Fruit fly (Drosophila melanogaster) whole organism, embryonic: ENCODE measurements around the gene SkpC.

Source experiments
- CG10267 ChIP-seq: fragments of 200-800 bp; sonication (Bioruptor generic); optimal IDR thresholded peaks from 2 replicates; lab custom pipeline; 2018; ENCODE audit warnings: missing biosample characterization, mild to moderate bottlenecking, missing genetic modification characterization, moderate library complexity
- CG10462 ChIP-seq: fragments of 200-800 bp; sonication (Bioruptor generic); optimal IDR thresholded peaks from 2 replicates; lab custom pipeline; 2016; ENCODE audit warnings: missing biosample characterization, missing genetic modification characterization
- CG10543 ChIP-seq: fragments of 200-800 bp; sonication (Bioruptor generic); optimal IDR thresholded peaks from 3 replicates; lab custom pipeline; 2017; ENCODE audit warnings: missing biosample characterization, mild to moderate bottlenecking, missing genetic modification characterization, moderate library complexity
- CG10979 ChIP-seq: fragments of 200-800 bp; sonication (Bioruptor generic); optimal IDR thresholded peaks from 2 replicates; lab custom pipeline; 2018; ENCODE audit warnings: missing biosample characterization, mild to moderate bottlenecking, missing genetic modification characterization, moderate library complexity
- CG13296 ChIP-seq: fragments of 200-800 bp; sonication (Bioruptor generic); optimal IDR thresholded peaks from 3 replicates; lab custom pipeline; 2018; ENCODE audit warnings: missing biosample characterization, mild to moderate bottlenecking, missing genetic modification characterization
- CG15479 ChIP-seq: fragments of 200-800 bp; sonication (Bioruptor generic); optimal IDR thresholded peaks from 3 replicates; lab custom pipeline; 2019; ENCODE audit warnings: missing biosample characterization, mild to moderate bottlenecking, missing genetic modification characterization, moderate library complexity
- CG17385 ChIP-seq: fragments of 200-800 bp; sonication (Bioruptor generic); optimal IDR thresholded peaks from 3 replicates; lab custom pipeline; 2018; ENCODE audit warnings: missing biosample characterization, mild to moderate bottlenecking, missing genetic modification characterization
- CG18262 ChIP-seq: fragments of 200-800 bp; optimal IDR thresholded peaks from 3 replicates; lab custom pipeline; 2019; ENCODE audit warnings: missing biosample characterization, mild to moderate bottlenecking, missing genetic modification characterization, moderate library complexity
- CG18764 ChIP-seq: fragments of 200-800 bp; sonication (Bioruptor generic); optimal IDR thresholded peaks from 3 replicates; lab custom pipeline; 2016; ENCODE audit warnings: missing biosample characterization, missing genetic modification characterization
- CG2116 ChIP-seq: fragments of 200-800 bp; sonication (Bioruptor generic); optimal IDR thresholded peaks from 3 replicates; lab custom pipeline; 2018; ENCODE audit warnings: missing biosample characterization, mild to moderate bottlenecking, missing genetic modification characterization
- CG2199 ChIP-seq: fragments of 200-800 bp; sonication (Bioruptor generic); IDR thresholded peaks from 3 replicates; pipeline ENCODE4 v1.3.6; 2022; ENCODE audit warnings: missing biosample characterization, missing genetic modification characterization
- CG30403 ChIP-seq: fragments of 200-800 bp; sonication (Bioruptor generic); optimal IDR thresholded peaks from 3 replicates; lab custom pipeline; 2016; ENCODE audit warnings: missing biosample characterization, missing genetic modification characterization
- CG31365 ChIP-seq: fragments of 200-800 bp; sonication (Bioruptor generic); optimal IDR thresholded peaks from 2 replicates; lab custom pipeline; 2018; ENCODE audit warnings: missing biosample characterization, mild to moderate bottlenecking, missing genetic modification characterization
- CG3163 ChIP-seq: fragments of 200-800 bp; sonication (Bioruptor generic); optimal IDR thresholded peaks from 3 replicates; lab custom pipeline; 2016; ENCODE audit warnings: missing biosample characterization, missing genetic modification characterization
- CG33213 ChIP-seq: fragments of 200-800 bp; sonication (Bioruptor generic); optimal IDR thresholded peaks from 3 replicates; lab custom pipeline; 2016; ENCODE audit warnings: missing biosample characterization, missing genetic modification characterization
- CG4328 ChIP-seq: fragments of 200-800 bp; sonication (Bioruptor generic); optimal IDR thresholded peaks from 3 replicates; lab custom pipeline; 2017; ENCODE audit warnings: missing biosample characterization, missing genetic modification reagents, missing genetic modification characterization
- CG6813 ChIP-seq: fragments of 200-800 bp; sonication (Bioruptor generic); optimal IDR thresholded peaks from 2 replicates; lab custom pipeline; 2017; ENCODE audit warnings: missing biosample characterization, missing genetic modification characterization, mild to moderate bottlenecking, moderate library complexity, missing genetic modification reagents
- CG7357 ChIP-seq: fragments of 200-800 bp; sonication (Bioruptor generic); IDR thresholded peaks from 3 replicates; pipeline ENCODE4 v1.3.6; 2022; ENCODE audit warnings: missing biosample characterization, missing genetic modification characterization
- CG8290 ChIP-seq, 3 experiments: fragments of 200-800 bp; sonication (Bioruptor generic); optimal IDR thresholded peaks; 2 replicates each; lab custom pipeline; 2016 to 2019; ENCODE audit warnings: missing biosample characterization in 3 of 3, missing genetic modification characterization in 3 of 3, mild to moderate bottlenecking in 2 of 3, moderate library complexity in 1 of 3
- CG9215 ChIP-seq: fragments of 200-800 bp; sonication (Bioruptor generic); IDR thresholded peaks from 2 replicates; pipeline ENCODE4 v1.3.6; 2022; ENCODE audit warnings: missing biosample characterization, missing genetic modification characterization
- CrebB ChIP-seq: fragments of 200-800 bp; sonication (Bioruptor generic); optimal IDR thresholded peaks from 3 replicates; lab custom pipeline; 2018; ENCODE audit warnings: missing biosample characterization, mild to moderate bottlenecking, missing genetic modification characterization
- D ChIP-seq, 2 experiments: fragments of 200-800 bp in 1 of 2; fragments of >200 bp in 1 of 2; sonication (Bioruptor generic) in 1 of 2; optimal IDR thresholded peaks; 2 replicates in 1 of 2; 3 replicates in 1 of 2; lab custom pipeline; 2017; ENCODE audit warnings: mild to moderate bottlenecking in 1 of 2, missing biosample characterization in 1 of 2, missing genetic modification characterization in 1 of 2, missing genetic modification reagents in 1 of 2
- D19B ChIP-seq: fragments of 200-800 bp; sonication (Bioruptor generic); optimal IDR thresholded peaks from 2 replicates; lab custom pipeline; 2017; ENCODE audit warnings: missing biosample characterization, mild to moderate bottlenecking, missing genetic modification characterization
- Dek ChIP-seq: fragments of 200-800 bp; sonication (Bioruptor generic); optimal IDR thresholded peaks from 3 replicates; lab custom pipeline; 2019; ENCODE audit warnings: missing biosample characterization, mild to moderate bottlenecking, missing genetic modification characterization, moderate library complexity
- Doc2 ChIP-seq: fragments of 200-800 bp; sonication (Bioruptor generic); IDR thresholded peaks from 2 replicates; pipeline ENCODE4 v1.3.6; 2022; ENCODE audit warnings: missing biosample characterization, missing genetic modification characterization
- HLH4C ChIP-seq: fragments of 200-800 bp; sonication (Bioruptor generic); IDR thresholded peaks from 3 replicates; pipeline ENCODE4 v1.3.6; 2022; ENCODE audit warnings: missing biosample characterization, missing genetic modification characterization; ENCODE audit not compliant: partially characterized antibody
- Hmr ChIP-seq: fragments of 200-800 bp; sonication (Bioruptor generic); optimal IDR thresholded peaks from 3 replicates; lab custom pipeline; 2017; ENCODE audit warnings: mild to moderate bottlenecking, missing biosample characterization, missing genetic modification reagents, missing genetic modification characterization
- Myb ChIP-seq: fragments of 200-800 bp; sonication (Bioruptor generic); optimal IDR thresholded peaks from 2 replicates; lab custom pipeline; 2016; ENCODE audit warnings: missing biosample characterization, missing genetic modification characterization
- NK7.1 ChIP-seq: fragments of 200-800 bp; sonication (Bioruptor generic); optimal IDR thresholded peaks from 3 replicates; lab custom pipeline; 2016; ENCODE audit warnings: missing biosample characterization, missing genetic modification characterization
- NfI ChIP-seq: fragments of 200-800 bp; sonication (Bioruptor generic); optimal IDR thresholded peaks from 3 replicates; lab custom pipeline; 2018; ENCODE audit warnings: missing biosample characterization, mild to moderate bottlenecking, missing genetic modification characterization, moderate library complexity
- PHDP ChIP-seq: fragments of 200-800 bp; sonication (Bioruptor generic); optimal IDR thresholded peaks from 3 replicates; lab custom pipeline; 2018; ENCODE audit warnings: missing biosample characterization, mild to moderate bottlenecking, missing genetic modification characterization, moderate library complexity
- Rx ChIP-seq: fragments of 200-800 bp; sonication (Bioruptor generic); IDR thresholded peaks from 2 replicates; pipeline ENCODE4 v1.3.6; 2022; ENCODE audit warnings: missing biosample characterization, missing genetic modification characterization
- Sry-δ ChIP-seq: fragments of 200-800 bp; sonication (Bioruptor generic); optimal IDR thresholded peaks from 2 replicates; lab custom pipeline; 2016; ENCODE audit warnings: missing biosample characterization, missing genetic modification characterization
- Taf1 ChIP-seq: fragments of 200-800 bp; sonication (Bioruptor generic); IDR thresholded peaks from 2 replicates; pipeline ENCODE4 v1.3.6; 2022; ENCODE audit warnings: missing biosample characterization, missing genetic modification characterization
- amos ChIP-seq: fragments of 200-800 bp; sonication (Bioruptor generic); IDR thresholded peaks from 2 replicates; pipeline ENCODE4 v1.3.6; 2022; ENCODE audit warnings: missing biosample characterization, missing genetic modification characterization; ENCODE audit not compliant: partially characterized antibody
- crc ChIP-seq: fragments of 200-800 bp; sonication (Bioruptor generic); optimal IDR thresholded peaks from 2 replicates; lab custom pipeline; 2016; ENCODE audit warnings: missing biosample characterization, missing genetic modification characterization
- croc ChIP-seq: fragments of 200-800 bp; sonication (Bioruptor generic); conservative IDR thresholded peaks from 3 replicates; pipeline ENCODE4 v1.3.6; 2022; ENCODE audit warnings: missing biosample characterization, missing genetic modification characterization
- dmrt11E ChIP-seq: fragments of 200-800 bp; sonication (Bioruptor generic); optimal IDR thresholded peaks from 3 replicates; lab custom pipeline; 2018; ENCODE audit warnings: missing biosample characterization, mild to moderate bottlenecking, missing genetic modification characterization, moderate library complexity
- eve ChIP-seq, 2 experiments: fragments of >200 bp; optimal IDR thresholded peaks; 2 replicates each; lab custom pipeline; 2017; ENCODE audit warnings: missing biosample characterization in 2 of 2, missing genetic modification characterization in 2 of 2
- fru ChIP-seq: fragments of >200 bp; optimal IDR thresholded peaks from 2 replicates; lab custom pipeline; 2017
- gcm ChIP-seq: fragments of 200-800 bp; sonication (Bioruptor generic); optimal IDR thresholded peaks from 2 replicates; lab custom pipeline; 2019; ENCODE audit warnings: missing biosample characterization, mild to moderate bottlenecking, missing genetic modification characterization, moderate library complexity
- h ChIP-seq: fragments of >200 bp; optimal IDR thresholded peaks from 2 replicates; lab custom pipeline; 2017
- hbn ChIP-seq: fragments of 200-800 bp; sonication (Bioruptor generic); IDR thresholded peaks from 2 replicates; pipeline ENCODE4 v1.3.6; 2022; ENCODE audit warnings: missing biosample characterization, missing genetic modification characterization; ENCODE audit not compliant: partially characterized antibody
- lov ChIP-seq, 2 experiments: fragments of 200-800 bp in 1 of 2; fragments of >200 bp in 1 of 2; sonication (Bioruptor generic) in 1 of 2; IDR thresholded peaks in 1 of 2; optimal IDR thresholded peaks in 1 of 2; 2 replicates in 1 of 2; 3 replicates in 1 of 2; pipeline versions ENCODE4 v1.3.6 to Lab custom; 2017 to 2022; ENCODE audit warnings: missing biosample characterization in 1 of 2, missing genetic modification characterization in 1 of 2
- repo ChIP-seq: fragments of 200-800 bp; sonication (Bioruptor generic); optimal IDR thresholded peaks from 2 replicates; lab custom pipeline; 2016; ENCODE audit warnings: missing biosample characterization, missing genetic modification characterization
- salm ChIP-seq: fragments of 200-800 bp; sonication (Bioruptor generic); optimal IDR thresholded peaks from 2 replicates; lab custom pipeline; 2018; ENCODE audit warnings: missing biosample characterization, mild to moderate bottlenecking, missing genetic modification characterization
- trem ChIP-seq: fragments of 200-800 bp; optimal IDR thresholded peaks from 3 replicates; lab custom pipeline; 2019; ENCODE audit warnings: missing biosample characterization, mild to moderate bottlenecking, missing genetic modification characterization, moderate library complexity
- trh ChIP-seq: fragments of 200-800 bp; sonication (Bioruptor generic); optimal IDR thresholded peaks from 2 replicates; lab custom pipeline; 2016; ENCODE audit warnings: missing biosample characterization, missing genetic modification characterization
- ttk ChIP-seq: fragments of 200-800 bp; sonication (Bioruptor generic); IDR thresholded peaks from 2 replicates; pipeline ENCODE4 v2.1.2; 2022; ENCODE audit warnings: missing biosample characterization, missing genetic modification characterization
- zen ChIP-seq: fragments of 200-800 bp; sonication (Bioruptor generic); optimal IDR thresholded peaks from 3 replicates; lab custom pipeline; 2018; ENCODE audit warnings: missing biosample characterization, mild to moderate bottlenecking, missing genetic modification characterization, moderate library complexity

The SkpC gene

dm6 chrX:19783457-19783856 lies 32.4 kb upstream of the SkpC start, which contains the start of gene zld (continued):
- TF ChIP-seq D (optimal IDR thresholded peaks at IDR 0.05; lab: Kevin White, UChicago), result no peak
- TF ChIP-seq D (GFP tag; optimal IDR thresholded peaks at IDR 0.05; lab: Kevin White, UChicago), result no peak
- TF ChIP-seq dmrt11E (tag; lab: Kevin White, UChicago), result no peak
- TF ChIP-seq trem (tag; lab: Kevin White, UChicago), result no peak
- no peak for TF ChIP-seq CG30403 (GFP tag; lab: Kevin White, UChicago)
- no peak for TF ChIP-seq CG10543 (GFP tag; lab: Kevin White, UChicago)
- TF ChIP-seq fru (lab: Kevin White, UChicago), result no peak
- TF ChIP-seq Doc2 (GFP tag; lab: Robert Waterston, UW), result no peak
- TF ChIP-seq PHDP (tag; lab: Kevin White, UChicago), result no peak
- no peak for TF ChIP-seq NfI (GFP tag; lab: Kevin White, UChicago)
- no peak for TF ChIP-seq repo (GFP tag; lab: Kevin White, UChicago)
- TF ChIP-seq CG18262 (tag; lab: Kevin White, UChicago), result no peak
- no peak for TF ChIP-seq CrebB (tag; lab: Kevin White, UChicago)
- no peak for TF ChIP-seq HLH4C (GFP tag; lab: Robert Waterston, UW)
- no peak for TF ChIP-seq Taf1 (GFP tag; lab: Robert Waterston, UW)
- no peak for TF ChIP-seq CG8290 (GFP tag; optimal IDR thresholded peaks at IDR 0.05; lab: Kevin White, UChicago)
- peak in 1 of 2 experiments; percentile 32 for TF ChIP-seq CG8290 (tag; optimal IDR thresholded peaks at IDR 0.05; lab: Kevin White, UChicago)
- no peak for TF ChIP-seq CG3163 (GFP tag; lab: Kevin White, UChicago)
- no peak for TF ChIP-seq ttk
- no peak for TF ChIP-seq Sry-δ (GFP tag; lab: Kevin White, UChicago)
- no peak for TF ChIP-seq CG33213 (GFP tag; lab: Kevin White, UChicago)
- TF ChIP-seq CG6813 (GFP tag; lab: Kevin White, UChicago), result no peak
- TF ChIP-seq croc (GFP tag; lab: Robert Waterston, UW), result no peak
- TF ChIP-seq CG13296 (GFP tag; lab: Kevin White, UChicago), result no peak
- TF ChIP-seq h (lab: Kevin White, UChicago), result no peak
- TF ChIP-seq NK7.1 (GFP tag; lab: Kevin White, UChicago), result no peak
- TF ChIP-seq CG2199 (GFP tag; lab: Robert Waterston, UW), result peak; percentile 44; the same call in 1 of the 3 replicates
- TF ChIP-seq CG17385, result no peak
- TF ChIP-seq CG10979 (tag; lab: Kevin White, UChicago), result peak; percentile 3
- TF ChIP-seq CG10462 (GFP tag; lab: Kevin White, UChicago), result no peak
- no peak for TF ChIP-seq CG18764 (GFP tag; lab: Kevin White, UChicago)
- no peak for TF ChIP-seq eve (GFP tag; optimal IDR thresholded peaks at IDR 0.05; lab: Kevin White, UChicago)
- TF ChIP-seq trh (GFP tag; lab: Kevin White, UChicago), result no peak
- no peak for TF ChIP-seq D19B
- peak; percentile 61 for TF ChIP-seq CG15479 (GFP tag; lab: Kevin White, UChicago)
- TF ChIP-seq CG2116 (GFP tag; lab: Kevin White, UChicago), result no peak
- TF ChIP-seq CG31365, result no peak
- TF ChIP-seq lov (optimal IDR thresholded peaks at IDR 0.05; lab: Kevin White, UChicago), result no peak
- TF ChIP-seq lov (GFP tag; IDR thresholded peaks at IDR 0.05; lab: Robert Waterston, UW), result 0 out of 3 replicates have a peak, but pooled peaks have one; percentile 60
- TF ChIP-seq crc (GFP tag; lab: Kevin White, UChicago), result no peak
- TF ChIP-seq gcm (GFP tag; lab: Kevin White, UChicago), result no peak
- no peak for TF ChIP-seq Dek
- 0 out of 2 replicates have a peak, but pooled peaks have one; percentile 26 for TF ChIP-seq amos (GFP tag; lab: Robert Waterston, UW)
- no peak for TF ChIP-seq CG10267
- no peak for TF ChIP-seq CG4328 (GFP tag; lab: Kevin White, UChicago)
- no peak for TF ChIP-seq CG9215 (GFP tag; lab: Robert Waterston, UW)
- peak; percentile 19 for TF ChIP-seq zen
- TF ChIP-seq Rx, result no peak
- no peak for TF ChIP-seq salm (tag; lab: Kevin White, UChicago)
- no peak for TF ChIP-seq CG7357 (GFP tag; lab: Robert Waterston, UW)
- TF ChIP-seq hbn (GFP tag; lab: Robert Waterston, UW), result no peak
- no peak for TF ChIP-seq Myb (GFP tag; lab: Kevin White, UChicago)
- no peak for TF ChIP-seq Hmr (GFP tag; lab: Kevin White, UChicago)
